Worm (Caenorhabditis elegans) whole organism, young adult: Measurements from ENCODE around the gene gmap-1.

Experiments
- B0019.2 ChIP-seq: fragments of 200-800 bp; sonication (Bioruptor generic); conservative IDR thresholded peaks from 2 replicates; pipeline ENCODE4 v1.3.6; 2022; ENCODE audit warnings: missing genetic modification reagents, missing genetic modification characterization, missing compliant biosample characterization
- Y53F4B.3 ChIP-seq: fragments of 200-800 bp; sonication (Bioruptor generic); IDR thresholded peaks from 2 replicates; pipeline ENCODE4 v1.3.6; 2022; ENCODE audit warnings: missing genetic modification reagents, missing genetic modification characterization, missing compliant biosample characterization
- ama-1 ChIP-seq, 3 experiments: fragments of 150-350 bp in 1 of 3; sonication (generic microtip) in 2 of 3; optimal IDR thresholded peaks; 2 replicates each; lab custom pipeline; 2014 to 2018; ENCODE audit warnings: missing biosample characterization in 2 of 3, missing genetic modification characterization in 2 of 3, missing genetic modification reagents in 2 of 3
- ceh-79 ChIP-seq: sonication (generic microtip); optimal IDR thresholded peaks from 2 replicates; lab custom pipeline; 2017; ENCODE audit warnings: mild to moderate bottlenecking, missing genetic modification characterization, missing compliant biosample characterization
- dpff-1 ChIP-seq: sonication (generic microtip); optimal IDR thresholded peaks from 2 replicates; lab custom pipeline; 2017; ENCODE audit warnings: mild to moderate bottlenecking, missing genetic modification characterization, missing compliant biosample characterization
- dpl-1 ChIP-seq: fragments of 150-350 bp; optimal IDR thresholded peaks from 2 replicates; lab custom pipeline; 2014; ENCODE audit warnings: missing biosample characterization, missing genetic modification reagents, missing genetic modification characterization
- him-1 ChIP-seq: sonication (generic microtip); optimal IDR thresholded peaks from 2 replicates; lab custom pipeline; 2016; ENCODE audit warnings: missing genotype, missing genetic modification reagents, missing genetic modification characterization, missing compliant biosample characterization
- lsy-27 ChIP-seq: sonication (generic microtip); optimal IDR thresholded peaks from 2 replicates; lab custom pipeline; 2017; ENCODE audit warnings: missing genetic modification characterization, mild to moderate bottlenecking, missing compliant biosample characterization, antibody characterized with exemption, missing genotype, borderline replicate concordance; ENCODE audit not compliant: insufficient read depth
- nfyb-1 ChIP-seq: fragments of 200-800 bp; sonication (Bioruptor generic); IDR thresholded peaks from 2 replicates; pipeline ENCODE4 v1.3.6; 2022; ENCODE audit warnings: missing genetic modification reagents, missing genetic modification characterization, missing compliant biosample characterization
- sea-2 ChIP-seq: fragments of 200-800 bp; sonication (Bioruptor generic); IDR thresholded peaks from 2 replicates; pipeline ENCODE4 v1.3.6; 2022; ENCODE audit warnings: missing genetic modification characterization, missing compliant biosample characterization
- snpc-4 ChIP-seq, 5 experiments: fragments of 150-350 bp in 1 of 5; sonication (generic microtip) in 4 of 5; optimal IDR thresholded peaks; 2 replicates each; lab custom pipeline; 2014 to 2018; ENCODE audit warnings: missing genetic modification characterization in 5 of 5, missing biosample characterization in 3 of 5, antibody characterized with exemption in 2 of 5, mild to moderate bottlenecking in 2 of 5, missing compliant biosample characterization in 2 of 5, missing genotype in 2 of 5, moderate library complexity in 2 of 5, missing genetic modification reagents in 1 of 5

- no peak for TF ChIP-seq ama-1 (optimal IDR thresholded peaks at IDR 0.05; lab: Kevin White, UChicago)
- no peak for TF ChIP-seq ama-1 (GFP tag; optimal IDR thresholded peaks at IDR 0.05; lab: Kevin White, UChicago)
- TF ChIP-seq B0019.2 (GFP tag; lab: Robert Waterston, UW) = no peak
- no peak for TF ChIP-seq snpc-4 (GFP tag; optimal IDR thresholded peaks at IDR 0.05; lab: Kevin White, UChicago)
- TF ChIP-seq snpc-4 (tag; optimal IDR thresholded peaks at IDR 0.05; lab: Kevin White, UChicago) = peak in 1 of 4 experiments; percentile 22
- TF ChIP-seq him-1 (tag; lab: Kevin White, UChicago) = no peak
- TF ChIP-seq lsy-27 (tag; lab: Kevin White, UChicago) = no peak
- no peak for TF ChIP-seq dpff-1
- TF ChIP-seq ceh-79 (tag; lab: Kevin White, UChicago) = no peak
- TF ChIP-seq dpl-1 (GFP tag; lab: Kevin White, UChicago) = no peak
- no peak for TF ChIP-seq nfyb-1
- no peak for TF ChIP-seq sea-2 (GFP tag; lab: Robert Waterston, UW)
- TF ChIP-seq Y53F4B.3 (GFP tag; lab: Robert Waterston, UW) = no peak
Observed at ce11 chrX:12937521-12937920, 2.7 kb upstream of the gmap-1 start.
